Worm (Caenorhabditis elegans) whole organism, L1 larva: ENCODE results near the gene sna-3.

Source experiments
- fos-1 ChIP-seq: fragments of 150-350 bp; optimal IDR thresholded peaks from 2 replicates; lab custom pipeline; 2014; ENCODE audit warnings: missing biosample characterization, missing genetic modification characterization
- lir-3 ChIP-seq: sonication (generic microtip); optimal IDR thresholded peaks from 2 replicates; lab custom pipeline; 2016; ENCODE audit warnings: mild to moderate bottlenecking, missing genetic modification characterization, moderate library complexity, missing compliant biosample characterization; ENCODE audit not compliant: poor library complexity
- nhr-20 ChIP-seq: sonication (generic microtip); optimal IDR thresholded peaks from 2 replicates; lab custom pipeline; 2016; ENCODE audit warnings: mild to moderate bottlenecking, missing genetic modification characterization, missing compliant biosample characterization
- nhr-237 ChIP-seq: fragments of 150-350 bp; optimal IDR thresholded peaks from 2 replicates; lab custom pipeline; 2014; ENCODE audit warnings: missing biosample characterization, missing genetic modification characterization
- pax-3 ChIP-seq: fragments of 200-800 bp; sonication (Bioruptor generic); optimal IDR thresholded peaks from 2 replicates; lab custom pipeline; 2018; ENCODE audit warnings: mild to moderate bottlenecking, missing genetic modification characterization, moderate library complexity, missing compliant biosample characterization
- snpc-4 ChIP-seq: fragments of 150-350 bp; optimal IDR thresholded peaks from 2 replicates; lab custom pipeline; 2014; ENCODE audit warnings: missing biosample characterization, missing genetic modification characterization

DNA sequence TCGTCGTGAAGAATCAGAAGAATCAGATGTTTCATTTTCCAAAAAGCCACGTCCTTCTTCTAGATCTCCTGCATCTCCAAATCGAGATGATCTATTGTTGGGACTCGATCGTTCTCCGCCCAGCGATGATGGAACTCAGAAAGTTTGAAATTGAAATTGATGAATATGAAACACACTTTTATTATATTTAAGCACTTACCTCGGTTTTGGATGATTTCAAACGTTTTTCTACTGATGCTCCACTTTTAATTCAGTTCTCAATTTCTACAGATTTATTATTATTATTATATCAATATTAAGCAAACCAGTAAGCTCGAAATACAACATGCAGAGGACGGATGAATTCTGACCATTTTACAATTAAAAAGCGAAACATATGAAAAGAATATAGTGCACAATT is 51.4 kb downstream of the sna-3 start:
- TF ChIP-seq snpc-4 (tag; lab: Kevin White, UChicago): no peak
- TF ChIP-seq lir-3 (tag; lab: Kevin White, UChicago): no peak
- TF ChIP-seq nhr-237 (tag; lab: Kevin White, UChicago): no peak
- TF ChIP-seq nhr-20 (tag; lab: Kevin White, UChicago): no peak
- TF ChIP-seq pax-3: no peak
- no peak for TF ChIP-seq fos-1 (tag; lab: Kevin White, UChicago)
